Fruit fly (Drosophila melanogaster): ENCODE measurements around the gene CG13692.

CG13692 gene

DNA sequence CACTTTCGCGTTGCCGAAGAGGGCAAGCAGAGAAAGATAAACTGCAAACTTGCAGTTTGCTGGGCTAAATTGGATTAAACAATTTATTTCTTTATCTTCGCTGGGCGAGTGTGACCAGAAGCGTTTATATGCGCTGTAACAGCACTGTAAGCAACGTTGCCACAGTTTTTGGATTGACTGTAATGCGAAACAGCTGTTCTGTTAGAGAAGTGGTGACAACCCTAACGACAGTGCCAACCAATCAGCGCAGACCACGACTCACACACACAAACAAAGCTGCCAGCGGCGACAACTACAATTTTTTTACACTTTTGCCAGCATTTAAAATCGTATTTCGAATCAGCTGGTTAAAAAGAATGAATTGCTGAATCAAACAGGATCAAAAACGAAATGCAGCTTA lies 31.3 kb downstream of the CG13692 start, which contains the start of the genes crq and shv:
TSS of gene crq (minus strand) at position 153 of the 400 bp plus-strand sequence.
TSS of gene shv (plus strand) at position 237 of the 400 bp plus-strand sequence.
- TF ChIP-seq ERR (GFP tag; optimal IDR thresholded peaks at IDR 0.05) = no peak
- TF ChIP-seq yki (optimal IDR thresholded peaks at IDR 0.05) = no peak
- TF ChIP-seq CG10366 (GFP tag; IDR thresholded peaks at IDR 0.05) = no peak
- TF ChIP-seq dimm (GFP tag; IDR thresholded peaks at IDR 0.05) = no peak
- TF ChIP-seq CG34422 (GFP tag; IDR thresholded peaks at IDR 0.05) = peak; percentile 52; the same call in 1 of the 3 replicates
- no peak for TF ChIP-seq oc (tag; optimal IDR thresholded peaks at IDR 0.05)
- TF ChIP-seq CG8478 (optimal IDR thresholded peaks at IDR 0.05) = no peak
- no peak for TF ChIP-seq CG11560 (tag; IDR thresholded peaks at IDR 0.05)
- TF ChIP-seq slbo (GFP tag; IDR thresholded peaks at IDR 0.05) = no peak
- peak; percentile 95 for TF ChIP-seq stwl (tag; optimal IDR thresholded peaks at IDR 0.05)
- no peak for TF ChIP-seq Hr39 (optimal IDR thresholded peaks at IDR 0.05)
- TF ChIP-seq CG2129 (GFP tag; IDR thresholded peaks at IDR 0.05; ENCODE audit: partially characterized antibody) = no peak
- TF ChIP-seq CG4820 (GFP tag; optimal IDR thresholded peaks at IDR 0.05) = no peak
- no peak for TF ChIP-seq pros (GFP tag; optimal IDR thresholded peaks at IDR 0.05)
- TF ChIP-seq CG7963 (GFP tag; IDR thresholded peaks at IDR 0.05; ENCODE audit: partially characterized antibody) = no peak
- no peak for TF ChIP-seq CG10209 (GFP tag; optimal IDR thresholded peaks at IDR 0.05)
- no peak for TF ChIP-seq inv (GFP tag; IDR thresholded peaks at IDR 0.05; ENCODE audit: partially characterized antibody)
- no peak for TF ChIP-seq Dbx (GFP tag; IDR thresholded peaks at IDR 0.05)
- no peak for TF ChIP-seq CG9817 (tag; optimal IDR thresholded peaks at IDR 0.05)
- TF ChIP-seq BEAF-32 (GFP tag; optimal IDR thresholded peaks at IDR 0.05) = peak; percentile 39
- TF ChIP-seq Scr (GFP tag; IDR thresholded peaks at IDR 0.05; ENCODE audit: partially characterized antibody) = peak; percentile 41; the same call in 1 of the 2 replicates
- peak; percentile 85 for TF ChIP-seq CG9797 (GFP tag; optimal IDR thresholded peaks at IDR 0.05)
- 0 out of 3 replicates have a peak, but pooled peaks have one; percentile 11 for TF ChIP-seq ci (GFP tag; IDR thresholded peaks at IDR 0.05)
- no peak for TF ChIP-seq fd102C (GFP tag; optimal IDR thresholded peaks at IDR 0.05)
- TF ChIP-seq Eip74EF (GFP tag; optimal IDR thresholded peaks at IDR 0.05) = no peak
- no peak for TF ChIP-seq CG6791 (GFP tag; IDR thresholded peaks at IDR 0.05; ENCODE audit: partially characterized antibody)
- no peak for TF ChIP-seq lilli (GFP tag; optimal IDR thresholded peaks at IDR 0.05)
- no peak for TF ChIP-seq CG7357 (GFP tag; IDR thresholded peaks at IDR 0.05)
- TF ChIP-seq YL-1 (GFP tag; optimal IDR thresholded peaks at IDR 0.05) = peak; percentile 83
- peak; percentile 32 for TF ChIP-seq Sin3A (optimal IDR thresholded peaks at IDR 0.05)
- no peak for TF ChIP-seq sens (GFP tag)
- TF ChIP-seq toy (GFP tag; IDR thresholded peaks at IDR 0.05) = no peak
- no peak for TF ChIP-seq ro (GFP tag; IDR thresholded peaks at IDR 0.05)
- TF ChIP-seq CG30431 (GFP tag; optimal IDR thresholded peaks at IDR 0.05) = no peak
- TF ChIP-seq CG8765 (GFP tag; IDR thresholded peaks at IDR 0.05) = no peak
- no peak for TF ChIP-seq psq (GFP tag; optimal IDR thresholded peaks at IDR 0.05)
- peak; percentile 100 for TF ChIP-seq Nf-YC (tag; optimal IDR thresholded peaks at IDR 0.05)
- no peak for TF ChIP-seq TFAM (GFP tag; optimal IDR thresholded peaks at IDR 0.05)
- no peak for TF ChIP-seq CG31388 (GFP tag; optimal IDR thresholded peaks at IDR 0.05)
- TF ChIP-seq CG17385 (GFP tag; optimal IDR thresholded peaks at IDR 0.05) = no peak
- peak; percentile 31 for TF ChIP-seq CG10267 (tag; optimal IDR thresholded peaks at IDR 0.05)
- TF ChIP-seq CG4360 (GFP tag; IDR thresholded peaks at IDR 0.05) = no peak
- no peak for TF ChIP-seq dan (GFP tag; IDR thresholded peaks at IDR 0.05)
- TF ChIP-seq HLHmδ (GFP tag; optimal IDR thresholded peaks at IDR 0.05) = no peak
- TF ChIP-seq CG8924 (tag; optimal IDR thresholded peaks at IDR 0.05) = peak; percentile 52
- no peak for TF ChIP-seq Bdp1 (GFP tag; optimal IDR thresholded peaks at IDR 0.05)
- TF ChIP-seq kni (GFP tag; optimal IDR thresholded peaks at IDR 0.05) = no peak
- peak; percentile 9 for TF ChIP-seq CrebB (tag; optimal IDR thresholded peaks at IDR 0.05)
- no peak for TF ChIP-seq CG2202 (tag; optimal IDR thresholded peaks at IDR 0.05)
- peak; percentile 50 for TF ChIP-seq CG14710 (tag; optimal IDR thresholded peaks at IDR 0.05)
- no peak for TF ChIP-seq stc (GFP tag; IDR thresholded peaks at IDR 0.05)
- peak; percentile 54 for TF ChIP-seq Myb (GFP tag; optimal IDR thresholded peaks at IDR 0.05)
- TF ChIP-seq dpn (GFP tag; optimal IDR thresholded peaks at IDR 0.05) = no peak

All from whole organism, embryonic.